Fruit fly (Drosophila melanogaster): ENCODE data around the gene smog.

- TF ChIP-seq CTCF (optimal IDR thresholded peaks at IDR 0.05): no peak
- TF ChIP-seq CG8478 (optimal IDR thresholded peaks at IDR 0.05): no peak
Measured at dm6 chr2L:4882131-4883022, 29.7 kb downstream of the smog start.
